In the genomic region with DNA sequence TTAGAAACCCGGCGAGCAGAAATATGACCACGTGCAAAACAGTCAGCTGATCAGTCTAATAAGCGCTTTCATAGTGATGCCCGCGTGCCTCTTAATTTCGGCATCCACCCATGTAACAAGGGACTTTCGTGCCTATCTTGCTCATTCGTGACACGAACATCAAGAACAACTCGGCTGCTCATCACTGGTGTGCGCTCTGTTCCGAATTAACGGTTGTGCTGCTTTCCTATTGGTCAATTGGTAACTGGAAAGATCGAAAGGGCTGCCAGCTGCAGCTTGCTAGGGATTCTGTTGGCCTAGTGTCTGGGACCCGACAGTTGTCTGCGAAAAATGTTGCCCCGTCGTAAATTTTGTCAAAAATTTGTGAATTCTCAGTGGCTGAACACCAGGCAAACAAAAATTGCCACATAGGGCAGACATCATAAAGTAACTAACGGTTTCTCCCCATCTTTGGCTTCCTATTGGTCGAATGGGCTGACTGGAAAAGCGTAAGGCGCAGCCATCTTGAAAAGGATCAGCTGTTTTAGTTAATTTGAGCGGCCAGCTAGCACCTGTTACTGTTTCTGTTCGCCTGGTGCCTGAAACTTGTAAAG, we compare ENCODE assay signal across 1 fruit fly cellular context.
TF ChIP-seq lines count a peak whose summit lies in the region.

No protein-coding gene starts in this region.

TF ChIP-seq in whole organism, embryonic, 481 proteins besides CTCF, POLR2A, EP300 and RAD21 (continued from another document and continues in another):
- TF ChIP-seq danr (GFP tag; IDR thresholded peaks at IDR 0.05; lab: Robert Waterston, UW) = no peak
- TF ChIP-seq Chrac-16 (GFP tag; optimal IDR thresholded peaks at IDR 0.05; lab: Kevin White, UChicago) = no peak
- peak; percentile 96 for TF ChIP-seq mld (GFP tag; IDR thresholded peaks at IDR 0.05; lab: Robert Waterston, UW; ENCODE audit: partially characterized antibody)
- peak; percentile 26 for TF ChIP-seq CG10267 (tag; optimal IDR thresholded peaks at IDR 0.05; lab: Kevin White, UChicago)
- TF ChIP-seq bab2 (GFP tag; optimal IDR thresholded peaks at IDR 0.05; lab: Kevin White, UChicago) = no peak
- TF ChIP-seq row (GFP tag; IDR thresholded peaks at IDR 0.05; lab: Robert Waterston, UW) = peak; percentile 95
- TF ChIP-seq CG34376 (GFP tag; optimal IDR thresholded peaks at IDR 0.05; lab: Kevin White, UChicago) = peak; percentile 31
- no peak for TF ChIP-seq CG4707 (GFP tag; optimal IDR thresholded peaks at IDR 0.05; lab: Kevin White, UChicago)
- no peak for TF ChIP-seq CG6175 (GFP tag; IDR thresholded peaks at IDR 0.05; lab: Robert Waterston, UW)
- no peak for TF ChIP-seq Fer2 (tag; optimal IDR thresholded peaks at IDR 0.05; lab: Kevin White, UChicago)
- TF ChIP-seq Dp (GFP tag; optimal IDR thresholded peaks at IDR 0.05; lab: Kevin White, UChicago) = no peak
- no peak for TF ChIP-seq MTF-1 (GFP tag; optimal IDR thresholded peaks at IDR 0.05; lab: Kevin White, UChicago; ENCODE audit: borderline replicate concordance)
- TF ChIP-seq Scr (GFP tag; IDR thresholded peaks at IDR 0.05; lab: Robert Waterston, UW; ENCODE audit: partially characterized antibody) = peak; percentile 96
- TF ChIP-seq Neu2 (GFP tag; optimal IDR thresholded peaks at IDR 0.05; lab: Kevin White, UChicago; ENCODE audit: borderline replicate concordance) = no peak
- TF ChIP-seq CG10979 (tag; optimal IDR thresholded peaks at IDR 0.05; lab: Kevin White, UChicago) = peak; percentile 6
- no peak for TF ChIP-seq CG16863 (GFP tag; optimal IDR thresholded peaks at IDR 0.05; lab: Kevin White, UChicago)
- no peak for TF ChIP-seq CG12219 (GFP tag; optimal IDR thresholded peaks at IDR 0.05; lab: Kevin White, UChicago)
- TF ChIP-seq sc (optimal IDR thresholded peaks at IDR 0.05; lab: Kevin White, UChicago) = no peak
- no peak for TF ChIP-seq sc (GFP tag; optimal IDR thresholded peaks at IDR 0.05; lab: Kevin White, UChicago)
- no peak for TF ChIP-seq gt (GFP tag; IDR thresholded peaks at IDR 0.05; lab: Robert Waterston, UW)
- peak; percentile 35 for TF ChIP-seq lilli (GFP tag; optimal IDR thresholded peaks at IDR 0.05; lab: Kevin White, UChicago)
- no peak for TF ChIP-seq CG11247 (GFP tag; IDR thresholded peaks at IDR 0.05; lab: Robert Waterston, UW)
- TF ChIP-seq sens-2 (GFP tag; IDR thresholded peaks at IDR 0.05; lab: Robert Waterston, UW) = no peak
- peak; percentile 94 for TF ChIP-seq CG16813 (GFP tag; IDR thresholded peaks at IDR 0.05; lab: Robert Waterston, UW; ENCODE audit: partially characterized antibody)
- TF ChIP-seq CG10654 (GFP tag; optimal IDR thresholded peaks at IDR 0.05; lab: Kevin White, UChicago) = no peak
- TF ChIP-seq CG11456 (GFP tag; IDR thresholded peaks at IDR 0.05; lab: Robert Waterston, UW) = peak; percentile 61; the same call in 1 of the 3 replicates
- TF ChIP-seq CG7556 (GFP tag; optimal IDR thresholded peaks at IDR 0.05; lab: Kevin White, UChicago) = no peak
- no peak for TF ChIP-seq Hr51 (GFP tag; optimal IDR thresholded peaks at IDR 0.05; lab: Kevin White, UChicago)
- no peak for TF ChIP-seq pum (GFP tag; optimal IDR thresholded peaks at IDR 0.05; lab: Kevin White, UChicago)
- TF ChIP-seq CG32767 (GFP tag; IDR thresholded peaks at IDR 0.05; lab: Robert Waterston, UW) = no peak
- no peak for TF ChIP-seq jumu (GFP tag; optimal IDR thresholded peaks at IDR 0.05; lab: Kevin White, UChicago)
- no peak for TF ChIP-seq twi (tag; optimal IDR thresholded peaks at IDR 0.05; lab: Kevin White, UChicago)
- no peak for TF ChIP-seq Hr78 (GFP tag; optimal IDR thresholded peaks at IDR 0.05; lab: Kevin White, UChicago)
- TF ChIP-seq maf-S (GFP tag; optimal IDR thresholded peaks at IDR 0.05; lab: Kevin White, UChicago) = no peak
- TF ChIP-seq CG3838 (GFP tag; optimal IDR thresholded peaks at IDR 0.05; lab: Kevin White, UChicago) = no peak
- TF ChIP-seq CG3726 (GFP tag; IDR thresholded peaks at IDR 0.05; lab: Robert Waterston, UW) = no peak
- no peak for TF ChIP-seq Sox100B (GFP tag; optimal IDR thresholded peaks at IDR 0.05; lab: Kevin White, UChicago)
- peak; percentile 86 for TF ChIP-seq inv (GFP tag; IDR thresholded peaks at IDR 0.05; lab: Robert Waterston, UW; ENCODE audit: partially characterized antibody)
- peak; percentile 76 for TF ChIP-seq Nf-YA (GFP tag; IDR thresholded peaks at IDR 0.05; lab: Robert Waterston, UW)
- no peak for TF ChIP-seq tin (GFP tag; optimal IDR thresholded peaks at IDR 0.05; lab: Kevin White, UChicago)
- no peak for TF ChIP-seq Atf-2 (GFP tag; optimal IDR thresholded peaks at IDR 0.05; lab: Kevin White, UChicago)
- peak; percentile 94 for TF ChIP-seq ato (GFP tag; IDR thresholded peaks at IDR 0.05; lab: Robert Waterston, UW; ENCODE audit: partially characterized antibody)
- TF ChIP-seq wor (GFP tag; IDR thresholded peaks at IDR 0.05; lab: Robert Waterston, UW) = no peak
- TF ChIP-seq HmgD (GFP tag; optimal IDR thresholded peaks at IDR 0.05; lab: Kevin White, UChicago) = peak; percentile 18
- no peak for TF ChIP-seq stwl (tag; optimal IDR thresholded peaks at IDR 0.05; lab: Kevin White, UChicago)
- TF ChIP-seq al (GFP tag; IDR thresholded peaks at IDR 0.05; lab: Robert Waterston, UW) = no peak
- peak; percentile 53 for TF ChIP-seq CG2120 (GFP tag; optimal IDR thresholded peaks at IDR 0.05; lab: Kevin White, UChicago)
- no peak for TF ChIP-seq CG11504 (tag; optimal IDR thresholded peaks at IDR 0.05; lab: Kevin White, UChicago)
- no peak for TF ChIP-seq BtbVII (GFP tag; optimal IDR thresholded peaks at IDR 0.05; lab: Kevin White, UChicago)
- no peak for TF ChIP-seq CG17385 (GFP tag; optimal IDR thresholded peaks at IDR 0.05; lab: Kevin White, UChicago)
- no peak for TF ChIP-seq crc (GFP tag; optimal IDR thresholded peaks at IDR 0.05; lab: Kevin White, UChicago)
- TF ChIP-seq cas (GFP tag; IDR thresholded peaks at IDR 0.05; lab: Robert Waterston, UW) = no peak
- peak; percentile 91 for TF ChIP-seq phol (tag; optimal IDR thresholded peaks at IDR 0.05; lab: Kevin White, UChicago)
- no peak for TF ChIP-seq Atf6 (GFP tag; IDR thresholded peaks at IDR 0.05; lab: Robert Waterston, UW)
- TF ChIP-seq btn (GFP tag; optimal IDR thresholded peaks at IDR 0.05; lab: Kevin White, UChicago) = no peak
- no peak for TF ChIP-seq CG17361 (GFP tag; IDR thresholded peaks at IDR 0.05; lab: Robert Waterston, UW)
- no peak for TF ChIP-seq abd-A (tag; optimal IDR thresholded peaks at IDR 0.05; lab: Kevin White, UChicago)
- peak; percentile 96 for TF ChIP-seq Sry-β (GFP tag; optimal IDR thresholded peaks at IDR 0.05; lab: Kevin White, UChicago)
- TF ChIP-seq CG10147 (GFP tag; optimal IDR thresholded peaks at IDR 0.05; lab: Kevin White, UChicago) = no peak
- TF ChIP-seq Eip74EF (GFP tag; optimal IDR thresholded peaks at IDR 0.05; lab: Kevin White, UChicago) = no peak
- TF ChIP-seq CG13287 (GFP tag; IDR thresholded peaks at IDR 0.05; lab: Robert Waterston, UW; ENCODE audit: partially characterized antibody) = peak; percentile 98
- TF ChIP-seq grau (tag; optimal IDR thresholded peaks at IDR 0.05; lab: Kevin White, UChicago) = peak; percentile 22
- no peak for TF ChIP-seq luna (GFP tag; optimal IDR thresholded peaks at IDR 0.05; lab: Kevin White, UChicago)
- TF ChIP-seq zf30C (GFP tag; optimal IDR thresholded peaks at IDR 0.05; lab: Kevin White, UChicago) = no peak
- TF ChIP-seq CG11696 (GFP tag; IDR thresholded peaks at IDR 0.05; lab: Robert Waterston, UW) = no peak
- no peak for TF ChIP-seq ham (GFP tag; IDR thresholded peaks at IDR 0.05; lab: Robert Waterston, UW)
- no peak for TF ChIP-seq Trl (optimal IDR thresholded peaks at IDR 0.05; lab: Kevin White, UChicago)
- TF ChIP-seq Trl (GFP tag; optimal IDR thresholded peaks at IDR 0.05; lab: Kevin White, UChicago) = no peak
- TF ChIP-seq CG3065 (GFP tag; optimal IDR thresholded peaks at IDR 0.05; lab: Kevin White, UChicago) = no peak
- no peak for TF ChIP-seq CG11560 (tag; IDR thresholded peaks at IDR 0.05; lab: Robert Waterston, UW)
- TF ChIP-seq lab (GFP tag; optimal IDR thresholded peaks at IDR 0.05; lab: Kevin White, UChicago) = no peak
- TF ChIP-seq emc (GFP tag; optimal IDR thresholded peaks at IDR 0.05; lab: Kevin White, UChicago) = no peak
- no peak for TF ChIP-seq pfk (GFP tag; optimal IDR thresholded peaks at IDR 0.05; lab: Kevin White, UChicago)
- no peak for TF ChIP-seq Rx (GFP tag; IDR thresholded peaks at IDR 0.05; lab: Robert Waterston, UW)
- no peak for TF ChIP-seq CG9817 (tag; optimal IDR thresholded peaks at IDR 0.05; lab: Kevin White, UChicago)
- TF ChIP-seq CG8281 (tag; optimal IDR thresholded peaks at IDR 0.05; lab: Kevin White, UChicago) = no peak
- TF ChIP-seq fd96Cb (tag; optimal IDR thresholded peaks at IDR 0.05; lab: Kevin White, UChicago) = no peak
- TF ChIP-seq sug (tag; optimal IDR thresholded peaks at IDR 0.05; lab: Kevin White, UChicago) = peak; percentile 41
- TF ChIP-seq Mrtf (GFP tag; IDR thresholded peaks at IDR 0.05; lab: Robert Waterston, UW) = no peak
- no peak for TF ChIP-seq CG13123 (GFP tag; optimal IDR thresholded peaks at IDR 0.05; lab: Kevin White, UChicago)
- TF ChIP-seq GATAe (GFP tag; conservative IDR thresholded peaks at IDR 0.05; lab: Robert Waterston, UW) = no peak
- TF ChIP-seq gsb-n (tag; optimal IDR thresholded peaks at IDR 0.05; lab: Kevin White, UChicago) = peak; percentile 21
- peak; percentile 12 for TF ChIP-seq exex (tag; optimal IDR thresholded peaks at IDR 0.05; lab: Kevin White, UChicago)
- TF ChIP-seq CG18011 (GFP tag; optimal IDR thresholded peaks at IDR 0.05; lab: Kevin White, UChicago) = no peak
- no peak for TF ChIP-seq CG31388 (GFP tag; optimal IDR thresholded peaks at IDR 0.05; lab: Kevin White, UChicago)
- no peak for TF ChIP-seq hth (optimal IDR thresholded peaks at IDR 0.05; lab: Kevin White, UChicago)
- TF ChIP-seq Fer1 (GFP tag; optimal IDR thresholded peaks at IDR 0.05; lab: Kevin White, UChicago) = peak; percentile 5
- no peak for TF ChIP-seq Bteb2 (GFP tag; optimal IDR thresholded peaks at IDR 0.05; lab: Kevin White, UChicago)
- TF ChIP-seq CG14860 (GFP tag; IDR thresholded peaks at IDR 0.05; lab: Robert Waterston, UW; ENCODE audit: partially characterized antibody) = peak; percentile 93
- TF ChIP-seq CG3847 (GFP tag; IDR thresholded peaks at IDR 0.05; lab: Robert Waterston, UW) = 0 out of 2 replicates have a peak, but pooled peaks have one; percentile 23
- TF ChIP-seq dysf (GFP tag; IDR thresholded peaks at IDR 0.05; lab: Robert Waterston, UW) = peak; percentile 25; the same call in 1 of the 3 replicates
- TF ChIP-seq org-1 (GFP tag; optimal IDR thresholded peaks at IDR 0.05; lab: Kevin White, UChicago) = no peak
- no peak for TF ChIP-seq CG14050 (GFP tag; IDR thresholded peaks at IDR 0.05; lab: Robert Waterston, UW)
- TF ChIP-seq CG10321 (GFP tag; IDR thresholded peaks at IDR 0.05; lab: Robert Waterston, UW) = no peak
- TF ChIP-seq CG6272 (GFP tag; IDR thresholded peaks at IDR 0.05; lab: Robert Waterston, UW) = 0 out of 2 replicates have a peak, but pooled peaks have one; percentile 31
- peak; percentile 18 for TF ChIP-seq CG15514 (GFP tag; optimal IDR thresholded peaks at IDR 0.05; lab: Kevin White, UChicago)
- no peak for TF ChIP-seq tap (tag; optimal IDR thresholded peaks at IDR 0.05; lab: Kevin White, UChicago)
- TF ChIP-seq trh (GFP tag; optimal IDR thresholded peaks at IDR 0.05; lab: Kevin White, UChicago) = no peak
- no peak for TF ChIP-seq sisA (GFP tag; IDR thresholded peaks at IDR 0.05; lab: Robert Waterston, UW)
- TF ChIP-seq CG12744 (GFP tag; optimal IDR thresholded peaks at IDR 0.05; lab: Kevin White, UChicago) = no peak
- no peak for TF ChIP-seq CG14667 (GFP tag; IDR thresholded peaks at IDR 0.05; lab: Robert Waterston, UW)
- TF ChIP-seq CG17612 (GFP tag; IDR thresholded peaks at IDR 0.05; lab: Robert Waterston, UW) = no peak
- peak; percentile 32 for TF ChIP-seq Side (GFP tag; optimal IDR thresholded peaks at IDR 0.05; lab: Kevin White, UChicago)
- TF ChIP-seq Med (GFP tag; lab: Kevin White, UChicago) = peak; percentile 85
- peak; percentile 61; the same call in 1 of the 2 replicates for TF ChIP-seq nerfin-2 (GFP tag; IDR thresholded peaks at IDR 0.05; lab: Robert Waterston, UW; ENCODE audit: partially characterized antibody)
- no peak for TF ChIP-seq CG4617 (GFP tag; optimal IDR thresholded peaks at IDR 0.05; lab: Kevin White, UChicago; ENCODE audit: borderline replicate concordance)
- no peak for TF ChIP-seq CG18764 (GFP tag; optimal IDR thresholded peaks at IDR 0.05; lab: Kevin White, UChicago)
- no peak for TF ChIP-seq dimm (GFP tag; IDR thresholded peaks at IDR 0.05; lab: Robert Waterston, UW)
- no peak for TF ChIP-seq CG12104 (GFP tag; optimal IDR thresholded peaks at IDR 0.05; lab: Kevin White, UChicago)
- no peak for TF ChIP-seq Hr39 (optimal IDR thresholded peaks at IDR 0.05; lab: Kevin White, UChicago)
- no peak for TF ChIP-seq CG6813 (GFP tag; optimal IDR thresholded peaks at IDR 0.05; lab: Kevin White, UChicago)
- TF ChIP-seq CG32772 (GFP tag; IDR thresholded peaks at IDR 0.05; lab: Robert Waterston, UW) = no peak
- TF ChIP-seq CG6765 (GFP tag; optimal IDR thresholded peaks at IDR 0.05; lab: Kevin White, UChicago) = no peak
- no peak for TF ChIP-seq run (tag; optimal IDR thresholded peaks at IDR 0.05; lab: Kevin White, UChicago)
- TF ChIP-seq gem (tag; optimal IDR thresholded peaks at IDR 0.05; lab: Kevin White, UChicago) = no peak
- TF ChIP-seq CG17328 (GFP tag; IDR thresholded peaks at IDR 0.05; lab: Robert Waterston, UW) = no peak
- TF ChIP-seq pnt (GFP tag; optimal IDR thresholded peaks at IDR 0.05; lab: Kevin White, UChicago) = no peak
- TF ChIP-seq gce (GFP tag; IDR thresholded peaks at IDR 0.05; lab: Robert Waterston, UW) = no peak
- peak; percentile 27 for TF ChIP-seq CoRest (tag; optimal IDR thresholded peaks at IDR 0.05; lab: Kevin White, UChicago)
- TF ChIP-seq CG11398 (GFP tag; optimal IDR thresholded peaks at IDR 0.05; lab: Kevin White, UChicago) = no peak
- no peak for TF ChIP-seq lola (GFP tag; optimal IDR thresholded peaks at IDR 0.05; lab: Kevin White, UChicago)
- TF ChIP-seq oc (tag; optimal IDR thresholded peaks at IDR 0.05; lab: Kevin White, UChicago) = peak; percentile 49
- TF ChIP-seq Awh (GFP tag; IDR thresholded peaks at IDR 0.05; lab: Robert Waterston, UW) = no peak
- peak in 1 of 2 experiments; percentile 90 for TF ChIP-seq Pdp1 (GFP tag; optimal IDR thresholded peaks at IDR 0.05; lab: Kevin White, UChicago)
- TF ChIP-seq vnd (GFP tag; IDR thresholded peaks at IDR 0.05; lab: Robert Waterston, UW; ENCODE audit: partially characterized antibody) = peak; percentile 89
- no peak for TF ChIP-seq Hey (tag; optimal IDR thresholded peaks at IDR 0.05; lab: Kevin White, UChicago)
- TF ChIP-seq CG17802 (tag; optimal IDR thresholded peaks at IDR 0.05; lab: Kevin White, UChicago) = no peak
- TF ChIP-seq NK7.1 (GFP tag; optimal IDR thresholded peaks at IDR 0.05; lab: Kevin White, UChicago) = no peak
- TF ChIP-seq CG10959 (GFP tag; IDR thresholded peaks at IDR 0.05; lab: Robert Waterston, UW) = no peak
